Fruit fly (Drosophila melanogaster) whole organism, wandering third instar larva: ENCODE measurements around the gene CG16736.

ENCODE experiments used
- Abd-B ChIP-seq: fragments of >200 bp; optimal IDR thresholded peaks from 2 replicates; lab custom pipeline; 2017; ENCODE audit warnings: missing biosample characterization, missing genetic modification characterization
- CG32264 ChIP-seq: fragments of 200-800 bp; sonication (Bioruptor generic); optimal IDR thresholded peaks from 2 replicates; lab custom pipeline; 2016; ENCODE audit warnings: missing biosample characterization, missing genetic modification characterization
- CG9705 ChIP-seq: fragments of 200-800 bp; sonication (Bioruptor generic); optimal IDR thresholded peaks from 2 replicates; lab custom pipeline; 2018; ENCODE audit warnings: missing biosample characterization, mild to moderate bottlenecking, missing genetic modification characterization
- CrebA ChIP-seq: fragments of 200-800 bp; sonication (Bioruptor generic); optimal IDR thresholded peaks from 2 replicates; lab custom pipeline; 2016; ENCODE audit warnings: missing biosample characterization, mild to moderate bottlenecking, missing genetic modification characterization, borderline replicate concordance
- Dfd ChIP-seq: fragments of >200 bp; optimal IDR thresholded peaks from 2 replicates; lab custom pipeline; 2017; ENCODE audit warnings: missing biosample characterization, missing genetic modification characterization
- Dif ChIP-seq: fragments of 200-275, 200-300 bp; sonication (Bioruptor generic); optimal IDR thresholded peaks from 2 replicates; lab custom pipeline; 2018; ENCODE audit warnings: missing biosample characterization, missing genetic modification characterization; ENCODE audit not compliant: partially characterized antibody
- HLH106 ChIP-seq: fragments of 200-800 bp; optimal IDR thresholded peaks from 3 replicates; lab custom pipeline; 2019; ENCODE audit warnings: missing biosample characterization, mild to moderate bottlenecking, missing genetic modification characterization, moderate library complexity
- Hnf4 ChIP-seq: fragments of 200-800 bp; sonication (Bioruptor generic); optimal IDR thresholded peaks from 2 replicates; lab custom pipeline; 2016; ENCODE audit warnings: missing biosample characterization, mild to moderate bottlenecking, missing genetic modification characterization
- Hr78 ChIP-seq: fragments of >200 bp; optimal IDR thresholded peaks from 2 replicates; lab custom pipeline; 2017; ENCODE audit warnings: missing biosample characterization, missing genetic modification characterization
- Hr83 ChIP-seq: fragments of 200-300 bp; sonication (Bioruptor generic); optimal IDR thresholded peaks from 2 replicates; lab custom pipeline; 2016; ENCODE audit warnings: missing biosample characterization, mild to moderate bottlenecking, missing genetic modification characterization, moderate library complexity; ENCODE audit not compliant: poor library complexity, severe bottlenecking
- Jra ChIP-seq: sonication (Bioruptor generic); optimal IDR thresholded peaks from 2 replicates; lab custom pipeline; 2016; ENCODE audit warnings: missing biosample characterization, missing genetic modification characterization
- Mio ChIP-seq: sonication (Bioruptor generic); optimal IDR thresholded peaks from 2 replicates; lab custom pipeline; 2016; ENCODE audit warnings: missing biosample characterization, missing genetic modification characterization
- Myc ChIP-seq: fragments of >200 bp; optimal IDR thresholded peaks from 2 replicates; lab custom pipeline; 2017
- OdsH ChIP-seq: fragments of 200-800 bp; sonication (Bioruptor generic); optimal IDR thresholded peaks from 2 replicates; lab custom pipeline; 2016; ENCODE audit warnings: missing biosample characterization, mild to moderate bottlenecking, missing genetic modification characterization
- Rel ChIP-seq, 2 experiments: fragments of 200-800 bp; sonication (Bioruptor generic) in 1 of 2; optimal IDR thresholded peaks; 2 replicates in 1 of 2; 3 replicates in 1 of 2; lab custom pipeline; 2016 to 2019; ENCODE audit warnings: mild to moderate bottlenecking in 2 of 2, missing biosample characterization in 2 of 2, missing genetic modification characterization in 2 of 2, moderate library complexity in 1 of 2
- Sp1 ChIP-seq: fragments of 200-800 bp; sonication (Bioruptor generic); optimal IDR thresholded peaks from 3 replicates; lab custom pipeline; 2019; ENCODE audit warnings: missing biosample characterization, mild to moderate bottlenecking, missing genetic modification characterization, moderate library complexity
- Vsx2 ChIP-seq: fragments of 200-300, 225-300 bp; sonication (Bioruptor generic); optimal IDR thresholded peaks from 2 replicates; lab custom pipeline; 2018; ENCODE audit warnings: missing biosample characterization, missing genetic modification characterization; ENCODE audit not compliant: partially characterized antibody
- br ChIP-seq: fragments of 200-800 bp; sonication (Bioruptor generic); optimal IDR thresholded peaks from 2 replicates; lab custom pipeline; 2016; ENCODE audit warnings: missing biosample characterization, missing genetic modification characterization
- brk ChIP-seq: fragments of 200-800 bp; sonication (Bioruptor generic); optimal IDR thresholded peaks from 2 replicates; lab custom pipeline; 2016; ENCODE audit warnings: missing biosample characterization, mild to moderate bottlenecking, missing genetic modification characterization
- dl ChIP-seq, 2 experiments: fragments of 175-275, 200-275 bp in 1 of 2; fragments of 200-275 bp in 1 of 2; sonication (Bioruptor generic); optimal IDR thresholded peaks; lab custom pipeline; 2018; ENCODE audit warnings: mild to moderate bottlenecking in 2 of 2, missing biosample characterization in 2 of 2, missing genetic modification characterization in 2 of 2, moderate library complexity in 2 of 2; ENCODE audit not compliant: partially characterized antibody in 2 of 2, insufficient read depth in 1 of 2
- dmrt93B ChIP-seq: fragments of 200-800 bp; sonication (Bioruptor generic); optimal IDR thresholded peaks from 2 replicates; lab custom pipeline; 2018; ENCODE audit warnings: missing biosample characterization, mild to moderate bottlenecking, missing genetic modification characterization
- dsf ChIP-seq: sonication (Bioruptor generic); optimal IDR thresholded peaks from 2 replicates; lab custom pipeline; 2016; ENCODE audit warnings: missing biosample characterization, missing genetic modification characterization, borderline replicate concordance
- ey ChIP-seq: fragments of 200-800 bp; sonication (Bioruptor generic); optimal IDR thresholded peaks from 2 replicates; lab custom pipeline; 2016; ENCODE audit warnings: missing biosample characterization, missing genetic modification characterization
- foxo ChIP-seq, 2 experiments: fragments of 200-800 bp; sonication (Bioruptor generic); optimal IDR thresholded peaks; 2 replicates in 1 of 2; 3 replicates in 1 of 2; lab custom pipeline; 2016 to 2017; ENCODE audit warnings: missing biosample characterization in 2 of 2, missing genetic modification characterization in 2 of 2
- fru ChIP-seq: fragments of 200-800 bp; sonication (Bioruptor generic); optimal IDR thresholded peaks from 3 replicates; lab custom pipeline; 2016; ENCODE audit warnings: missing biosample characterization, mild to moderate bottlenecking, missing genetic modification characterization
- h ChIP-seq: fragments of 200-800 bp; sonication (Bioruptor generic); optimal IDR thresholded peaks from 3 replicates; lab custom pipeline; 2016; ENCODE audit warnings: missing biosample characterization, mild to moderate bottlenecking, missing genetic modification characterization
- jim ChIP-seq: fragments of 175-275, 200-325 bp; sonication (Bioruptor generic); optimal IDR thresholded peaks from 2 replicates; lab custom pipeline; 2016; ENCODE audit warnings: missing biosample characterization, mild to moderate bottlenecking, missing genetic modification characterization
- lola ChIP-seq: fragments of >200 bp; optimal IDR thresholded peaks from 2 replicates; lab custom pipeline; 2017; ENCODE audit warnings: missing biosample characterization, missing genetic modification characterization
- pan ChIP-seq: fragments of >200 bp; optimal IDR thresholded peaks from 2 replicates; lab custom pipeline; 2017
- psq ChIP-seq: fragments of 200-800 bp; sonication (Bioruptor generic); optimal IDR thresholded peaks from 3 replicates; lab custom pipeline; 2017; ENCODE audit warnings: missing biosample characterization, mild to moderate bottlenecking, missing genetic modification characterization, moderate library complexity
- rgr ChIP-seq: fragments of 200-800 bp; sonication (Bioruptor generic); optimal IDR thresholded peaks from 3 replicates; lab custom pipeline; 2016; ENCODE audit warnings: missing biosample characterization, mild to moderate bottlenecking, missing genetic modification characterization
- sage ChIP-seq: fragments of 200-800 bp; sonication (Bioruptor generic); optimal IDR thresholded peaks from 2 replicates; lab custom pipeline; 2016; ENCODE audit warnings: missing biosample characterization, mild to moderate bottlenecking, missing genetic modification characterization
- sv ChIP-seq: fragments of 200-800 bp; sonication (Bioruptor generic); optimal IDR thresholded peaks from 3 replicates; lab custom pipeline; 2016; ENCODE audit warnings: missing biosample characterization, missing genetic modification characterization
- tai ChIP-seq: sonication (Bioruptor generic); optimal IDR thresholded peaks from 2 replicates; lab custom pipeline; 2016; ENCODE audit warnings: missing biosample characterization, missing genetic modification characterization
- usp ChIP-seq: fragments of >200 bp; optimal IDR thresholded peaks from 2 replicates; lab custom pipeline; 2017; ENCODE audit warnings: missing biosample characterization, missing genetic modification characterization
- woc ChIP-seq: sonication (Bioruptor generic); optimal IDR thresholded peaks from 2 replicates; lab custom pipeline; 2016; ENCODE audit warnings: missing biosample characterization, mild to moderate bottlenecking, missing genetic modification characterization

The CG16736 gene

dm6 chr3R:9237268-9238091 is 20.0 kb downstream of the CG16736 start, which contains the start of gene pum:
TSS of gene pum (minus strand) at chr3R:9237682.
- TF ChIP-seq brk (GFP tag; lab: Kevin White, UChicago) = no peak
- TF ChIP-seq pan (lab: Kevin White, UChicago) = no peak
- TF ChIP-seq fru (GFP tag; lab: Kevin White, UChicago) = no peak
- no peak for TF ChIP-seq Mio (GFP tag; lab: Kevin White, UChicago)
- TF ChIP-seq HLH106 (tag; lab: Kevin White, UChicago) = peak; percentile 49
- TF ChIP-seq h (GFP tag; lab: Kevin White, UChicago) = no peak
- no peak for TF ChIP-seq Jra
- TF ChIP-seq ey = no peak
- TF ChIP-seq sv (GFP tag; lab: Kevin White, UChicago) = no peak
- TF ChIP-seq Hr78 (GFP tag; lab: Kevin White, UChicago) = no peak
- TF ChIP-seq rgr = no peak
- TF ChIP-seq psq = no peak
- no peak for TF ChIP-seq Hr83 (GFP tag; lab: Kevin White, UChicago)
- no peak for TF ChIP-seq dsf (GFP tag; lab: Kevin White, UChicago)
- no peak for TF ChIP-seq usp (GFP tag; lab: Kevin White, UChicago)
- no peak for TF ChIP-seq dmrt93B (GFP tag; lab: Kevin White, UChicago)
- peak; percentile 9 for TF ChIP-seq Sp1 (GFP tag; lab: Kevin White, UChicago)
- no peak for TF ChIP-seq Dfd (GFP tag; lab: Kevin White, UChicago)
- TF ChIP-seq jim (GFP tag; lab: Kevin White, UChicago) = no peak
- no peak for TF ChIP-seq sage (GFP tag; lab: Kevin White, UChicago)
- TF ChIP-seq br (GFP tag; lab: Kevin White, UChicago) = no peak
- peak; percentile 68 for TF ChIP-seq woc
- no peak for TF ChIP-seq Myc
- no peak for TF ChIP-seq Abd-B (GFP tag; lab: Kevin White, UChicago)
- TF ChIP-seq foxo (GFP tag; optimal IDR thresholded peaks at IDR 0.05; lab: Kevin White, UChicago) = no peak
- peak; percentile 77 for TF ChIP-seq Rel (GFP tag; optimal IDR thresholded peaks at IDR 0.05; lab: Kevin White, UChicago)
- TF ChIP-seq Rel (tag; optimal IDR thresholded peaks at IDR 0.05; lab: Kevin White, UChicago) = peak; percentile 61
- TF ChIP-seq dl (GFP tag; optimal IDR thresholded peaks at IDR 0.05; lab: Kevin White, UChicago; ENCODE audit: insufficient read depth in 1 of 2, partially characterized antibody in 2 of 2) = no peak
- TF ChIP-seq lola (GFP tag; lab: Kevin White, UChicago) = no peak
- TF ChIP-seq CG9705 (GFP tag; lab: Kevin White, UChicago) = no peak

dm6 chr3R:9236883-9237267 is 20.6 kb downstream of the CG16736 start:
- TF ChIP-seq dmrt93B (GFP tag; lab: Kevin White, UChicago) (no peak), Sp1 (GFP tag; lab: Kevin White, UChicago) (peak; percentile 40), rgr (peak; percentile 51), Vsx2 (peak; percentile 77), br (GFP tag; lab: Kevin White, UChicago) (peak; percentile 58), OdsH (GFP tag; lab: Kevin White, UChicago) (peak; percentile 22), Jra (peak; percentile 28), lola (GFP tag; lab: Kevin White, UChicago) (no peak), Dif (peak; percentile 97), Hr83 (GFP tag; lab: Kevin White, UChicago) (peak; percentile 79), usp (GFP tag; lab: Kevin White, UChicago) (no peak), CG32264 (GFP tag; lab: Kevin White, UChicago) (peak; percentile 55), HLH106 (tag; lab: Kevin White, UChicago) (no peak), sv (GFP tag; lab: Kevin White, UChicago) (peak; percentile 30), foxo (GFP tag; optimal IDR thresholded peaks at IDR 0.05; lab: Kevin White, UChicago) (peak; percentile 31 to 60), Mio (GFP tag; lab: Kevin White, UChicago) (no peak), woc (no peak), dl (GFP tag; optimal IDR thresholded peaks at IDR 0.05; lab: Kevin White, UChicago; ENCODE audit: insufficient read depth in 1 of 2, partially characterized antibody in 2 of 2) (peak; percentile 88 to 94), Rel (GFP tag; optimal IDR thresholded peaks at IDR 0.05; lab: Kevin White, UChicago) (peak; percentile 80), Rel (tag; optimal IDR thresholded peaks at IDR 0.05; lab: Kevin White, UChicago) (peak; percentile 90), dsf (GFP tag; lab: Kevin White, UChicago) (no peak), h (GFP tag; lab: Kevin White, UChicago) (peak; percentile 63), sage (GFP tag; lab: Kevin White, UChicago) (peak; percentile 50), CG9705 (GFP tag; lab: Kevin White, UChicago) (no peak), Myc (no peak), Dfd (GFP tag; lab: Kevin White, UChicago) (no peak), ey (no peak), CrebA (GFP tag; lab: Kevin White, UChicago) (no peak), psq (peak; percentile 58), fru (GFP tag; lab: Kevin White, UChicago) (peak; percentile 16), tai (GFP tag; lab: Kevin White, UChicago) (peak; percentile 41), brk (GFP tag; lab: Kevin White, UChicago) (peak; percentile 42), Hnf4 (GFP tag; lab: Kevin White, UChicago) (peak; percentile 26)
